Worm (Caenorhabditis elegans) whole organism, L3 larva: ENCODE measurements around the gene dbl-1.

ENCODE experiments used
- aly-2 ChIP-seq: fragments of 150-350 bp; optimal IDR thresholded peaks from 2 replicates; lab custom pipeline; 2014; ENCODE audit warnings: missing biosample characterization, missing genetic modification characterization
- ama-1 ChIP-seq: fragments of 150-350 bp; optimal IDR thresholded peaks from 2 replicates; lab custom pipeline; 2018
- fos-1 ChIP-seq: fragments of 150-350 bp; optimal IDR thresholded peaks from 2 replicates; lab custom pipeline; 2014; ENCODE audit warnings: missing biosample characterization, missing genetic modification characterization
- lin-15B ChIP-seq: fragments of 150-350 bp; optimal IDR thresholded peaks from 2 replicates; lab custom pipeline; 2014; ENCODE audit warnings: missing biosample characterization, missing genetic modification characterization
- nhr-237 ChIP-seq: fragments of 150-350 bp; optimal IDR thresholded peaks from 2 replicates; lab custom pipeline; 2014; ENCODE audit warnings: missing biosample characterization, missing genetic modification characterization
- nhr-28 ChIP-seq: fragments of 150-350 bp; optimal IDR thresholded peaks from 2 replicates; lab custom pipeline; 2014; ENCODE audit warnings: missing biosample characterization, missing genetic modification characterization
- sea-2 ChIP-seq: fragments of 150-350 bp; sonication (generic microtip); optimal IDR thresholded peaks from 4 replicates; lab custom pipeline; 2014; ENCODE audit warnings: missing biosample characterization, missing genetic modification reagents, missing genetic modification characterization
- unc-39 ChIP-seq: sonication (generic microtip); optimal IDR thresholded peaks from 4 replicates; lab custom pipeline; 2017; ENCODE audit warnings: missing biosample characterization, missing genetic modification characterization
- zag-1 ChIP-seq: fragments of 150-350 bp; optimal IDR thresholded peaks from 2 replicates; lab custom pipeline; 2014; ENCODE audit warnings: missing biosample characterization, missing genetic modification characterization

- TF ChIP-seq fos-1 (tag; lab: Kevin White, UChicago) (no peak), zag-1 (tag; lab: Kevin White, UChicago) (no peak), sea-2 (GFP tag; lab: Kevin White, UChicago) (no peak), nhr-28 (tag; lab: Kevin White, UChicago) (no peak), ama-1 (no peak), nhr-237 (no peak), unc-39 (tag; lab: Kevin White, UChicago) (no peak), aly-2 (no peak), lin-15B (tag; lab: Kevin White, UChicago) (no peak)
Observed at ce11 chrV:6792565-6792964, 34.6 kb downstream of the dbl-1 start, which contains the start of gene gck-2.
